Fruit fly (Drosophila melanogaster) whole organism, embryonic: ENCODE data around the gene CG4278.

Experiments used
- Antp ChIP-seq: fragments of 200-800 bp; sonication (Bioruptor generic); optimal IDR thresholded peaks from 3 replicates; lab custom pipeline; 2016; ENCODE audit warnings: missing biosample characterization, missing genetic modification characterization
- Blimp-1 ChIP-seq: fragments of 200-800 bp; sonication (Bioruptor generic); optimal IDR thresholded peaks from 3 replicates; lab custom pipeline; 2018; ENCODE audit warnings: missing biosample characterization, missing genetic modification characterization, mild to moderate bottlenecking, moderate library complexity, missing genetic modification reagents
- CG10274 ChIP-seq: fragments of 200-800 bp; sonication (Bioruptor generic); optimal IDR thresholded peaks from 3 replicates; lab custom pipeline; 2017; ENCODE audit warnings: missing biosample characterization, mild to moderate bottlenecking, missing genetic modification characterization
- CG12155 ChIP-seq: fragments of 200-800 bp; sonication (Bioruptor generic); optimal IDR thresholded peaks from 3 replicates; lab custom pipeline; 2016; ENCODE audit warnings: missing biosample characterization, missing genetic modification characterization
- CG12219 ChIP-seq: fragments of 200-800 bp; sonication (Bioruptor generic); optimal IDR thresholded peaks from 3 replicates; lab custom pipeline; 2018; ENCODE audit warnings: missing biosample characterization, mild to moderate bottlenecking, missing genetic modification characterization
- CG13296 ChIP-seq: fragments of 200-800 bp; sonication (Bioruptor generic); optimal IDR thresholded peaks from 3 replicates; lab custom pipeline; 2018; ENCODE audit warnings: missing biosample characterization, mild to moderate bottlenecking, missing genetic modification characterization
- CG15269 ChIP-seq: fragments of 200-800 bp; sonication (Bioruptor generic); optimal IDR thresholded peaks from 2 replicates; lab custom pipeline; 2018; ENCODE audit warnings: missing biosample characterization, mild to moderate bottlenecking, missing genetic modification characterization, moderate library complexity
- CG15514 ChIP-seq: fragments of 200-800 bp; sonication (Bioruptor generic); optimal IDR thresholded peaks from 3 replicates; lab custom pipeline; 2017; ENCODE audit warnings: missing biosample characterization, missing genetic modification characterization, mild to moderate bottlenecking, moderate library complexity, missing genetic modification reagents
- CG1603 ChIP-seq: fragments of 200-800 bp; sonication (Bioruptor generic); optimal IDR thresholded peaks from 2 replicates; lab custom pipeline; 2019; ENCODE audit warnings: missing biosample characterization, mild to moderate bottlenecking, missing genetic modification characterization, moderate library complexity
- CG17385 ChIP-seq: fragments of 200-800 bp; sonication (Bioruptor generic); optimal IDR thresholded peaks from 3 replicates; lab custom pipeline; 2018; ENCODE audit warnings: missing biosample characterization, mild to moderate bottlenecking, missing genetic modification characterization
- CG18262 ChIP-seq: fragments of 200-800 bp; optimal IDR thresholded peaks from 3 replicates; lab custom pipeline; 2019; ENCODE audit warnings: missing biosample characterization, mild to moderate bottlenecking, missing genetic modification characterization, moderate library complexity
- CG18476 ChIP-seq: fragments of 200-800 bp; sonication (Bioruptor generic); optimal IDR thresholded peaks from 2 replicates; lab custom pipeline; 2016; ENCODE audit warnings: missing biosample characterization, mild to moderate bottlenecking, missing genetic modification characterization
- CG2712 ChIP-seq: fragments of 200-800 bp; optimal IDR thresholded peaks from 3 replicates; lab custom pipeline; 2019; ENCODE audit warnings: missing biosample characterization, mild to moderate bottlenecking, missing genetic modification characterization, moderate library complexity
- CG2889 ChIP-seq: fragments of 200-800 bp; sonication (Bioruptor generic); IDR thresholded peaks from 3 replicates; pipeline ENCODE4 v1.3.6; 2022; ENCODE audit warnings: missing biosample characterization, missing genetic modification characterization
- CG31365 ChIP-seq: fragments of 200-800 bp; sonication (Bioruptor generic); optimal IDR thresholded peaks from 2 replicates; lab custom pipeline; 2018; ENCODE audit warnings: missing biosample characterization, mild to moderate bottlenecking, missing genetic modification characterization
- CG3407 ChIP-seq: fragments of 200-800 bp; sonication (Bioruptor generic); optimal IDR thresholded peaks from 2 replicates; lab custom pipeline; 2018; ENCODE audit warnings: missing biosample characterization, mild to moderate bottlenecking, missing genetic modification characterization
- CG4707 ChIP-seq: fragments of 200-800 bp; sonication (Bioruptor generic); optimal IDR thresholded peaks from 2 replicates; lab custom pipeline; 2018; ENCODE audit warnings: missing biosample characterization, mild to moderate bottlenecking, missing genetic modification characterization, moderate library complexity
- CG7556 ChIP-seq: fragments of 200-800 bp; sonication (Bioruptor generic); optimal IDR thresholded peaks from 2 replicates; lab custom pipeline; 2017; ENCODE audit warnings: missing biosample characterization, mild to moderate bottlenecking, missing genetic modification characterization
- CG8089 ChIP-seq: fragments of 200-800 bp; sonication (Bioruptor generic); optimal IDR thresholded peaks from 3 replicates; lab custom pipeline; 2016; ENCODE audit warnings: missing biosample characterization, missing genetic modification characterization
- CG8290 ChIP-seq, 3 experiments: fragments of 200-800 bp; sonication (Bioruptor generic); optimal IDR thresholded peaks; 2 replicates each; lab custom pipeline; 2016 to 2019; ENCODE audit warnings: missing biosample characterization in 3 of 3, missing genetic modification characterization in 3 of 3, mild to moderate bottlenecking in 2 of 3, moderate library complexity in 1 of 3
- CG8388 ChIP-seq: fragments of 200-800 bp; sonication (Bioruptor generic); optimal IDR thresholded peaks from 2 replicates; lab custom pipeline; 2019; ENCODE audit warnings: missing biosample characterization, mild to moderate bottlenecking, missing genetic modification characterization, moderate library complexity
- CG8944 ChIP-seq: fragments of 200-800 bp; sonication (Bioruptor generic); optimal IDR thresholded peaks from 3 replicates; lab custom pipeline; 2016; ENCODE audit warnings: missing biosample characterization, missing genetic modification characterization
- D19B ChIP-seq: fragments of 200-800 bp; sonication (Bioruptor generic); optimal IDR thresholded peaks from 2 replicates; lab custom pipeline; 2017; ENCODE audit warnings: missing biosample characterization, mild to moderate bottlenecking, missing genetic modification characterization
- Dip3 ChIP-seq: fragments of 200-800 bp; sonication (Bioruptor generic); optimal IDR thresholded peaks from 3 replicates; lab custom pipeline; 2016; ENCODE audit warnings: missing biosample characterization, missing genetic modification characterization
- Fer3 ChIP-seq: fragments of 200-800 bp; sonication (Bioruptor generic); optimal IDR thresholded peaks from 2 replicates; lab custom pipeline; 2018; ENCODE audit warnings: missing biosample characterization, mild to moderate bottlenecking, missing genetic modification characterization, moderate library complexity
- Hmr ChIP-seq: fragments of 200-800 bp; sonication (Bioruptor generic); optimal IDR thresholded peaks from 3 replicates; lab custom pipeline; 2017; ENCODE audit warnings: mild to moderate bottlenecking, missing biosample characterization, missing genetic modification reagents, missing genetic modification characterization
- Lim3 ChIP-seq: fragments of 200-800 bp; sonication (Bioruptor generic); IDR thresholded peaks from 2 replicates; pipeline ENCODE4 v1.3.6; 2022; ENCODE audit warnings: missing biosample characterization, missing genetic modification characterization
- MBD-R2 ChIP-seq: fragments of 200-800 bp; sonication (Bioruptor generic); IDR thresholded peaks from 2 replicates; pipeline ENCODE4 v1.3.6; 2022; ENCODE audit warnings: missing biosample characterization, missing genetic modification characterization
- Med ChIP-seq: fragments of 200-800 bp; sonication (Bioruptor generic); peaks from one replicate; lab custom pipeline; 2016; ENCODE audit warnings: missing biosample characterization, missing genetic modification characterization, mild to moderate bottlenecking, inconsistent platforms, moderate library complexity
- PHDP ChIP-seq: fragments of 200-800 bp; sonication (Bioruptor generic); optimal IDR thresholded peaks from 3 replicates; lab custom pipeline; 2018; ENCODE audit warnings: missing biosample characterization, mild to moderate bottlenecking, missing genetic modification characterization, moderate library complexity
- Pdp1 ChIP-seq, 2 experiments: fragments of 200-800 bp; sonication (Bioruptor generic); optimal IDR thresholded peaks; 3 replicates each; lab custom pipeline; 2016; ENCODE audit warnings: missing biosample characterization in 2 of 2, missing genetic modification characterization in 2 of 2, mild to moderate bottlenecking in 1 of 2, moderate library complexity in 1 of 2
- Trl ChIP-seq, 3 experiments: fragments of >200 bp in 2 of 3; fragments of 200-800 bp in 1 of 3; sonication (Bioruptor generic) in 1 of 3; optimal IDR thresholded peaks; 2 replicates in 1 of 3; 3 replicates in 2 of 3; lab custom pipeline; 2016 to 2017; ENCODE audit warnings: missing biosample characterization in 1 of 3, missing genetic modification characterization in 1 of 3
- Xbp1 ChIP-seq: fragments of 200-800 bp; sonication (Bioruptor generic); optimal IDR thresholded peaks from 3 replicates; lab custom pipeline; 2016; ENCODE audit warnings: missing biosample characterization, mild to moderate bottlenecking, missing genetic modification characterization
- al ChIP-seq: fragments of 200-800 bp; sonication (Bioruptor generic); IDR thresholded peaks from 2 replicates; pipeline ENCODE4 v1.3.6; 2022; ENCODE audit warnings: missing biosample characterization, missing genetic modification characterization
- dm ChIP-seq: fragments of 200-800 bp; sonication (Bioruptor generic); optimal IDR thresholded peaks from 3 replicates; lab custom pipeline; 2016; ENCODE audit warnings: missing biosample characterization, missing genetic modification characterization
- eve ChIP-seq, 2 experiments: fragments of >200 bp; optimal IDR thresholded peaks; 2 replicates each; lab custom pipeline; 2017; ENCODE audit warnings: missing biosample characterization in 2 of 2, missing genetic modification characterization in 2 of 2
- gfzf ChIP-seq: fragments of 200-800 bp; sonication (Bioruptor generic); optimal IDR thresholded peaks from 2 replicates; lab custom pipeline; 2016; ENCODE audit warnings: missing biosample characterization, mild to moderate bottlenecking, missing genetic modification characterization, moderate library complexity
- gsb-n ChIP-seq: fragments of 200-800 bp; sonication (Bioruptor generic); optimal IDR thresholded peaks from 3 replicates; lab custom pipeline; 2018; ENCODE audit warnings: missing biosample characterization, mild to moderate bottlenecking, missing genetic modification characterization
- ind ChIP-seq: fragments of 200-800 bp; sonication (Bioruptor generic); optimal IDR thresholded peaks from 3 replicates; lab custom pipeline; 2016; ENCODE audit warnings: missing biosample characterization, missing genetic modification characterization
- nerfin-1 ChIP-seq: fragments of 200-800 bp; sonication (Bioruptor generic); optimal IDR thresholded peaks from 3 replicates; lab custom pipeline; 2019; ENCODE audit warnings: missing biosample characterization, mild to moderate bottlenecking, missing genetic modification characterization, moderate library complexity
- odd ChIP-seq: fragments of 200-800 bp; sonication (Bioruptor generic); optimal IDR thresholded peaks from 2 replicates; lab custom pipeline; 2017; ENCODE audit warnings: missing biosample characterization, mild to moderate bottlenecking, missing genetic modification characterization
- onecut ChIP-seq: fragments of 200-800 bp; sonication (Bioruptor generic); IDR thresholded peaks from 2 replicates; pipeline ENCODE4 v1.3.6; 2022; ENCODE audit warnings: missing biosample characterization, missing genetic modification characterization
- scrt ChIP-seq: fragments of 200-800 bp; sonication (Bioruptor generic); optimal IDR thresholded peaks from 2 replicates; lab custom pipeline; 2018; ENCODE audit warnings: missing biosample characterization, mild to moderate bottlenecking, missing genetic modification characterization, moderate library complexity
- sens ChIP-seq: fragments of 200-800 bp; sonication (Bioruptor generic); peaks from one replicate; lab custom pipeline; 2016; ENCODE audit warnings: missing biosample characterization, missing genetic modification characterization
- slp2 ChIP-seq: fragments of 200-800 bp; sonication (Bioruptor generic); optimal IDR thresholded peaks from 2 replicates; lab custom pipeline; 2016; ENCODE audit warnings: missing biosample characterization, missing genetic modification characterization
- unpg ChIP-seq: fragments of 200-800 bp; sonication (Bioruptor generic); optimal IDR thresholded peaks from 3 replicates; lab custom pipeline; 2018; ENCODE audit warnings: missing biosample characterization, mild to moderate bottlenecking, missing genetic modification characterization, moderate library complexity

The CG4278 gene

dm6 chr2L:16284306-16285299, 42.3 kb upstream of the CG4278 start (continued):
- TF ChIP-seq CG2712 = peak; percentile 33
- TF ChIP-seq CG3407 (GFP tag; lab: Kevin White, UChicago) = no peak
- TF ChIP-seq Trl (optimal IDR thresholded peaks at IDR 0.05; lab: Kevin White, UChicago) = peak; percentile 94 to 99
- peak; percentile 13 for TF ChIP-seq Trl (GFP tag; optimal IDR thresholded peaks at IDR 0.05; lab: Kevin White, UChicago)
- peak; percentile 75 for TF ChIP-seq nerfin-1 (tag; lab: Kevin White, UChicago)
- peak; percentile 36 for TF ChIP-seq Xbp1 (GFP tag; lab: Kevin White, UChicago)
- peak in 1 of 2 experiments; percentile 54 for TF ChIP-seq Pdp1 (GFP tag; optimal IDR thresholded peaks at IDR 0.05; lab: Kevin White, UChicago)
- TF ChIP-seq CG13296 = peak; percentile 53
- peak; percentile 47 for TF ChIP-seq dm (GFP tag; lab: Kevin White, UChicago)
- peak in 1 of 2 experiments; percentile 85 for TF ChIP-seq eve (GFP tag; optimal IDR thresholded peaks at IDR 0.05; lab: Kevin White, UChicago)
- TF ChIP-seq unpg = peak; percentile 51
- peak; percentile 13 for TF ChIP-seq Blimp-1 (GFP tag; lab: Kevin White, UChicago)
- TF ChIP-seq CG17385 (GFP tag; lab: Kevin White, UChicago) = peak; percentile 27
- TF ChIP-seq Antp (GFP tag; lab: Kevin White, UChicago) = peak; percentile 37
- TF ChIP-seq CG7556 (GFP tag; lab: Kevin White, UChicago) = peak; percentile 13
- peak; percentile 13 for TF ChIP-seq CG8089 (GFP tag; lab: Kevin White, UChicago)
- no peak for TF ChIP-seq Lim3 (GFP tag; lab: Robert Waterston, UW)
- TF ChIP-seq scrt (GFP tag; lab: Kevin White, UChicago) = peak; percentile 70
- TF ChIP-seq al (GFP tag; lab: Robert Waterston, UW) = no peak
- TF ChIP-seq ind = peak; percentile 50
- TF ChIP-seq CG15514 = peak; percentile 36
- TF ChIP-seq Hmr (GFP tag; lab: Kevin White, UChicago) = peak; percentile 74
- peak; percentile 77 for TF ChIP-seq CG15269 (tag; lab: Kevin White, UChicago)
- peak; percentile 82 for TF ChIP-seq Med (GFP tag; lab: Kevin White, UChicago)
- peak; percentile 25 for TF ChIP-seq CG18476 (GFP tag; lab: Kevin White, UChicago)
- peak; percentile 94 for TF ChIP-seq sens (GFP tag; lab: Kevin White, UChicago)
- TF ChIP-seq CG12155 (GFP tag; lab: Kevin White, UChicago) = peak; percentile 34
- TF ChIP-seq CG10274 = no peak
- TF ChIP-seq gfzf = no peak
- TF ChIP-seq CG2889 (GFP tag; lab: Robert Waterston, UW) = no peak
- TF ChIP-seq onecut (GFP tag; lab: Robert Waterston, UW) = peak; percentile 42
- no peak for TF ChIP-seq MBD-R2 (GFP tag; lab: Robert Waterston, UW)
- peak; percentile 27 for TF ChIP-seq CG18262 (tag; lab: Kevin White, UChicago)
- TF ChIP-seq Dip3 (GFP tag; lab: Kevin White, UChicago) = peak; percentile 49
- no peak for TF ChIP-seq CG8944 (GFP tag; lab: Kevin White, UChicago)
- peak; percentile 47 for TF ChIP-seq CG31365 (tag; lab: Kevin White, UChicago)
- TF ChIP-seq CG8290 (GFP tag; optimal IDR thresholded peaks at IDR 0.05; lab: Kevin White, UChicago) = no peak
- TF ChIP-seq CG8290 (tag; optimal IDR thresholded peaks at IDR 0.05; lab: Kevin White, UChicago) = peak in 1 of 2 experiments; percentile 66
- peak; percentile 19 for TF ChIP-seq gsb-n
- peak; percentile 56 for TF ChIP-seq odd
- TF ChIP-seq Fer3 = peak; percentile 47
- TF ChIP-seq PHDP = peak; percentile 60
- TF ChIP-seq D19B (GFP tag; lab: Kevin White, UChicago) = peak; percentile 46
- peak; percentile 18 for TF ChIP-seq slp2 (GFP tag; lab: Kevin White, UChicago)
- peak; percentile 47 for TF ChIP-seq CG12219 (GFP tag; lab: Kevin White, UChicago)
- TF ChIP-seq CG8388 (GFP tag; lab: Kevin White, UChicago) = peak; percentile 54
- TF ChIP-seq CG4707 (GFP tag; lab: Kevin White, UChicago) = peak; percentile 58
- peak; percentile 30 for TF ChIP-seq CG1603
